Fruit fly (Drosophila melanogaster): ENCODE measurements around the gene puf.

Gene puf

DNA sequence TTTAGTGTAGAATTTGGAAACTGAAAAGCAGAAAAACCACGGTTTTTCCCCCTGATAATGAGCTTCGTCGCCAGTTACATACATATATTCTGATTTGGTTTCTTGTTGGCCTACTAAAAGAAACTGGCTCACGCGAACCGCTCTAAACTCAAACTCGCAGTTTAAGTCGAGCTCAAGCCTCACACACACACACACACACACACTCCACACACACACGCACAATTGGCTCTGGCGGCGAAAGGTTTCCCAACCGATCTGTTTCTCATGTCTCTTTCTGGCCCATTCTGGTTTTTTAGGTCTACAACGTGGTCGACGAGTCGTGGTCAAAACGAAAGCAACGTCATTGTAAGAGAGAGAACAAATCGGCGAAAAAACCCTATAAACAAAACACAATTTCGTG, 59.6 kb downstream of the puf start:
- TF ChIP-seq dsx (GFP tag; optimal IDR thresholded peaks at IDR 0.05; ENCODE audit: poor library complexity, severe bottlenecking), result peak; percentile 26
- no peak for TF ChIP-seq CG11294 (GFP tag; IDR thresholded peaks at IDR 0.05)
- peak in 1 of 2 experiments; percentile 22 for TF ChIP-seq ss (GFP tag; optimal IDR thresholded peaks at IDR 0.05)
- no peak for TF ChIP-seq CG6854 (GFP tag; optimal IDR thresholded peaks at IDR 0.05)

DNA sequence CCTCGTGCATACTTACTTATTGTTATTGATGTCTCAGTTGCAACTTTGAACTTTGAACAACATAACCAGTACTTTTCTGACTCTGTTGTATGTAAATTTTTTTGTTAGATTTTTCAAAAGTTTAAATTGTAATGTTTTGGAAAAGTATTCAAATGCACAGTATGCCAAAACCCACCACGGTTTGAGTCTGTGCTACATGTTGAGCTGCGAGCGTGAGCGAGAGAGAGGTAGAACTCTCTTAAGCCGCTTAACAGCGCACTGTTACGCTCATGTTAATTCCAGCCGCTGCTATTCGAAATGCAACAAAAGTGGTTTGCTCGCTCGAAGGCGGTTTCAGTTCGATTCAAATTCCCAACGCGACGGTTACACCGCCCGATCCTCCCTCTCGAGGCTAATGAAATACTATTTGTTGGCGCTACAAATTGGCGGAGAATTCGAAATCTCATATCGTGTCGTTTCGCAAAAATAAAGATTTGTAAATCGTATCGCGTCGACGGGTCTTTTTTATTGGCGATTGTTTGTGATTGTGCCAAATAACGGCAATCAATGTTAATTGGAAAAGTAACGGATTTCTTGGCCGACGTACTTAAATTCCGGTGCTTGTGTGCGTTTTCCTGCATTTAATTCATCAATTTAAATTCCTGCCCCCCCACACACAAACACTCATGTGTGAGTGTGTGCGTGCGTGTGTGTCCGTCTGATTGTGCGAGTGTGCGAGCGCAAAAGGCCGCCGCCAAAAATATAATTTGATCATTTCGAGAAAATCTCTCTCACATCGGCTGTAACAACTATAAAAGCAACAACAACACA, 60.8 kb downstream of the puf start:
- TF ChIP-seq ss (GFP tag; optimal IDR thresholded peaks at IDR 0.05), result peak; percentile 18 to 20
- peak; percentile 7 for TF ChIP-seq CG6808 (GFP tag; optimal IDR thresholded peaks at IDR 0.05)
- peak; percentile 58 for TF ChIP-seq dsx (GFP tag; optimal IDR thresholded peaks at IDR 0.05; ENCODE audit: poor library complexity, severe bottlenecking)
- no peak for TF ChIP-seq vri (GFP tag; optimal IDR thresholded peaks at IDR 0.05)
- no peak for TF ChIP-seq Sox102F (GFP tag; optimal IDR thresholded peaks at IDR 0.05)
- TF ChIP-seq CG6854 (GFP tag; optimal IDR thresholded peaks at IDR 0.05), result peak; percentile 10
- peak; percentile 25 for TF ChIP-seq CG3919 (GFP tag; optimal IDR thresholded peaks at IDR 0.05)
- TF ChIP-seq Eip78C (GFP tag), result peak; percentile 21
- TF ChIP-seq net (GFP tag; optimal IDR thresholded peaks at IDR 0.05), result no peak

DNA sequence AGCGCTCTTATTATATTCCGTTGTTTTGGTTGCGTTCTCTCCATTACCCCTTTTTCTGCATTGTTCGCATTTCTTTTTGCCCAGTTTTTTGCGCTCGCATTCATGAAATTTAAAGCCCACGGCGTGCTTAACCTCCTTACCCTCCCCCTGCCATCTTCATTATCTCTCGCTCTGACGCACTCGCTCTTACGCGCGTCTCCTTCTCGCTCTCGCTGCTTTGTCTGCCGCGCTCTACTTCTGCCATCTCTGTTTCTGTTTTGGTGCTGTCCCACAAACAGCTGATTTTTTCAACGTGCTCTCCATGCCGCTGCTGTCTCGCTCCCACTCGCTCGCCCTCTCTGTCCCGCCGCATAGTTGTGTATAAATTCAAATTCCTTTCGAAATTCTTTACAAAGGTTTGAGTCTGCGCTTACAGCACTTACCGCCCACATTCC, 63.4 kb downstream of the puf start:
- TF ChIP-seq CG6276 (GFP tag; optimal IDR thresholded peaks at IDR 0.05) (no peak), Sox102F (GFP tag; optimal IDR thresholded peaks at IDR 0.05) (peak; percentile 70), Smox (GFP tag; optimal IDR thresholded peaks at IDR 0.05) (no peak), fd59A (GFP tag; optimal IDR thresholded peaks at IDR 0.05) (no peak), CG3032 (tag; optimal IDR thresholded peaks at IDR 0.05) (no peak), Eip78C (GFP tag) (peak; percentile 79), CG6808 (GFP tag; optimal IDR thresholded peaks at IDR 0.05) (peak; percentile 39), Hr4 (GFP tag; optimal IDR thresholded peaks at IDR 0.05) (no peak), CG3919 (GFP tag; optimal IDR thresholded peaks at IDR 0.05) (peak; percentile 29), Blimp-1 (GFP tag; optimal IDR thresholded peaks at IDR 0.05) (no peak), Lpt (GFP tag; optimal IDR thresholded peaks at IDR 0.05) (peak; percentile 57), lz (GFP tag; optimal IDR thresholded peaks at IDR 0.05) (no peak), Eip75B (GFP tag; optimal IDR thresholded peaks at IDR 0.05) (peak; percentile 70), CG6854 (GFP tag; optimal IDR thresholded peaks at IDR 0.05) (peak; percentile 72), CG9139 (GFP tag; optimal IDR thresholded peaks at IDR 0.05) (peak; percentile 19), ss (GFP tag; optimal IDR thresholded peaks at IDR 0.05) (peak; percentile 53 to 69), Sox14 (GFP tag; optimal IDR thresholded peaks at IDR 0.05) (peak; percentile 92), esn (GFP tag; optimal IDR thresholded peaks at IDR 0.05) (peak; percentile 41), vri (GFP tag; optimal IDR thresholded peaks at IDR 0.05) (no peak), CG16779 (tag; optimal IDR thresholded peaks at IDR 0.05) (peak; percentile 7), CG34406 (GFP tag; optimal IDR thresholded peaks at IDR 0.05) (peak; percentile 4), CG1621 (tag; optimal IDR thresholded peaks at IDR 0.05) (peak; percentile 72), dsx (GFP tag; optimal IDR thresholded peaks at IDR 0.05; ENCODE audit: poor library complexity, severe bottlenecking) (peak; percentile 47), CG4318 (GFP tag; optimal IDR thresholded peaks at IDR 0.05) (no peak)

Data from whole organism, prepupa.